ENCODE assay signal across 1 fruit fly cellular context in genomic region chr3R:8206628-8207275, dm6.
TF ChIP-seq lines count a peak whose summit lies in the region.

No protein-coding gene starts in this region.

TF ChIP-seq in whole organism, embryonic, 481 proteins besides CTCF, POLR2A, EP300 and RAD21 (continued from another document and continues in another):
- TF ChIP-seq NfI (GFP tag; optimal IDR thresholded peaks at IDR 0.05; lab: Kevin White, UChicago) = peak; percentile 38
- no peak for TF ChIP-seq Doc3 (GFP tag; IDR thresholded peaks at IDR 0.05; lab: Robert Waterston, UW; ENCODE audit: partially characterized antibody)
- no peak for TF ChIP-seq CG8478 (optimal IDR thresholded peaks at IDR 0.05; lab: Kevin White, UChicago)
- TF ChIP-seq al (GFP tag; IDR thresholded peaks at IDR 0.05; lab: Robert Waterston, UW) = no peak
- no peak for TF ChIP-seq CG2202 (tag; optimal IDR thresholded peaks at IDR 0.05; lab: Kevin White, UChicago)
- TF ChIP-seq seq (GFP tag; IDR thresholded peaks at IDR 0.05; lab: Robert Waterston, UW) = 0 out of 2 replicates have a peak, but pooled peaks have one; percentile 28
- TF ChIP-seq CG32767 (GFP tag; IDR thresholded peaks at IDR 0.05; lab: Robert Waterston, UW) = peak; percentile 45; the same call in 1 of the 2 replicates
- TF ChIP-seq danr (GFP tag; IDR thresholded peaks at IDR 0.05; lab: Robert Waterston, UW) = 0 out of 2 replicates have a peak, but pooled peaks have one; percentile 12
- TF ChIP-seq CG8765 (GFP tag; IDR thresholded peaks at IDR 0.05; lab: Robert Waterston, UW) = no peak
- no peak for TF ChIP-seq dan (GFP tag; IDR thresholded peaks at IDR 0.05; lab: Robert Waterston, UW)
- no peak for TF ChIP-seq CG5180 (GFP tag; optimal IDR thresholded peaks at IDR 0.05; lab: Kevin White, UChicago)
- TF ChIP-seq esg (GFP tag; conservative IDR thresholded peaks at IDR 0.05; lab: Robert Waterston, UW) = peak; percentile 53; the same call in 1 of the 2 replicates
- no peak for TF ChIP-seq ab (GFP tag; optimal IDR thresholded peaks at IDR 0.05; lab: Kevin White, UChicago)
- TF ChIP-seq p53 (GFP tag; optimal IDR thresholded peaks at IDR 0.05; lab: Kevin White, UChicago) = no peak
- TF ChIP-seq ttk (GFP tag; IDR thresholded peaks at IDR 0.05; lab: Robert Waterston, UW) = peak; percentile 20; the same call in 1 of the 2 replicates
- peak; percentile 14 for TF ChIP-seq Hand (GFP tag; optimal IDR thresholded peaks at IDR 0.05; lab: Kevin White, UChicago)
- peak; percentile 97 for TF ChIP-seq D19B (GFP tag; optimal IDR thresholded peaks at IDR 0.05; lab: Kevin White, UChicago)
- TF ChIP-seq pzg (GFP tag; optimal IDR thresholded peaks at IDR 0.05; lab: Kevin White, UChicago) = no peak
- TF ChIP-seq Dad (GFP tag; optimal IDR thresholded peaks at IDR 0.05; lab: Kevin White, UChicago) = no peak
- no peak for TF ChIP-seq cad (GFP tag; optimal IDR thresholded peaks at IDR 0.05; lab: Kevin White, UChicago)
- no peak for TF ChIP-seq knrl (GFP tag; IDR thresholded peaks at IDR 0.05; lab: Robert Waterston, UW; ENCODE audit: partially characterized antibody)
- TF ChIP-seq mirr (GFP tag; optimal IDR thresholded peaks at IDR 0.05; lab: Kevin White, UChicago) = peak; percentile 97
- TF ChIP-seq CG17385 (GFP tag; optimal IDR thresholded peaks at IDR 0.05; lab: Kevin White, UChicago) = peak; percentile 39
- TF ChIP-seq zen2 (GFP tag; IDR thresholded peaks at IDR 0.05; lab: Robert Waterston, UW; ENCODE audit: partially characterized antibody) = no peak
- no peak for TF ChIP-seq trh (GFP tag; optimal IDR thresholded peaks at IDR 0.05; lab: Kevin White, UChicago)
- no peak for TF ChIP-seq Bdp1 (GFP tag; optimal IDR thresholded peaks at IDR 0.05; lab: Kevin White, UChicago)
- no peak for TF ChIP-seq CG10462 (GFP tag; optimal IDR thresholded peaks at IDR 0.05; lab: Kevin White, UChicago)
- TF ChIP-seq Abd-B (GFP tag; optimal IDR thresholded peaks at IDR 0.05; lab: Kevin White, UChicago) = peak; percentile 35
- no peak for TF ChIP-seq Doc2 (GFP tag; IDR thresholded peaks at IDR 0.05; lab: Robert Waterston, UW)
- TF ChIP-seq klu (GFP tag; IDR thresholded peaks at IDR 0.05; lab: Robert Waterston, UW) = peak; percentile 11; the same call in 1 of the 2 replicates
- no peak for TF ChIP-seq CG6683 (GFP tag; optimal IDR thresholded peaks at IDR 0.05; lab: Kevin White, UChicago)
- TF ChIP-seq CG17612 (GFP tag; IDR thresholded peaks at IDR 0.05; lab: Robert Waterston, UW) = no peak
- TF ChIP-seq CG15011 (GFP tag; optimal IDR thresholded peaks at IDR 0.05; lab: Kevin White, UChicago) = no peak
- no peak for TF ChIP-seq her (GFP tag; optimal IDR thresholded peaks at IDR 0.05; lab: Kevin White, UChicago)
- no peak for TF ChIP-seq sr (GFP tag; IDR thresholded peaks at IDR 0.05; lab: Robert Waterston, UW)
- TF ChIP-seq dpn (GFP tag; optimal IDR thresholded peaks at IDR 0.05; lab: Kevin White, UChicago) = peak in 1 of 2 experiments; percentile 45
- TF ChIP-seq Hr3 (GFP tag; optimal IDR thresholded peaks at IDR 0.05; lab: Kevin White, UChicago) = peak; percentile 30
- no peak for TF ChIP-seq bbx (GFP tag; IDR thresholded peaks at IDR 0.05; lab: Robert Waterston, UW; ENCODE audit: partially characterized antibody)
- peak; percentile 100 for TF ChIP-seq grn (GFP tag; optimal IDR thresholded peaks at IDR 0.05; lab: Kevin White, UChicago)
- TF ChIP-seq Elba2 (GFP tag; optimal IDR thresholded peaks at IDR 0.05; lab: Kevin White, UChicago) = no peak
- no peak for TF ChIP-seq pb (GFP tag; optimal IDR thresholded peaks at IDR 0.05; lab: Kevin White, UChicago)
- TF ChIP-seq HmgZ (tag; optimal IDR thresholded peaks at IDR 0.05; lab: Kevin White, UChicago) = peak; percentile 22
- TF ChIP-seq E2f2 (GFP tag; IDR thresholded peaks at IDR 0.05; lab: Robert Waterston, UW) = peak; percentile 15; the same call in 1 of the 2 replicates
- TF ChIP-seq dysf (GFP tag; IDR thresholded peaks at IDR 0.05; lab: Robert Waterston, UW) = peak; percentile 79
- no peak for TF ChIP-seq crp (GFP tag; optimal IDR thresholded peaks at IDR 0.05; lab: Kevin White, UChicago)
- TF ChIP-seq CG12744 (GFP tag; optimal IDR thresholded peaks at IDR 0.05; lab: Kevin White, UChicago) = peak; percentile 25
- peak; percentile 58 for TF ChIP-seq CG6689 (GFP tag; IDR thresholded peaks at IDR 0.05; lab: Robert Waterston, UW)
- no peak for TF ChIP-seq CG6791 (GFP tag; IDR thresholded peaks at IDR 0.05; lab: Robert Waterston, UW; ENCODE audit: partially characterized antibody)
- 0 out of 3 replicates have a peak, but pooled peaks have one; percentile 36 for TF ChIP-seq vnd (GFP tag; IDR thresholded peaks at IDR 0.05; lab: Robert Waterston, UW; ENCODE audit: partially characterized antibody)
- TF ChIP-seq Hmx (GFP tag; optimal IDR thresholded peaks at IDR 0.05; lab: Kevin White, UChicago) = no peak
- TF ChIP-seq CG9797 (GFP tag; optimal IDR thresholded peaks at IDR 0.05; lab: Kevin White, UChicago) = no peak
- peak in 1 of 2 experiments; percentile 88 for TF ChIP-seq eve (GFP tag; optimal IDR thresholded peaks at IDR 0.05; lab: Kevin White, UChicago)
- TF ChIP-seq CG7786 (GFP tag; optimal IDR thresholded peaks at IDR 0.05; lab: Kevin White, UChicago) = peak; percentile 27
- TF ChIP-seq org-1 (GFP tag; optimal IDR thresholded peaks at IDR 0.05; lab: Kevin White, UChicago) = peak; percentile 49
- TF ChIP-seq CG11456 (GFP tag; IDR thresholded peaks at IDR 0.05; lab: Robert Waterston, UW) = no peak
- no peak for TF ChIP-seq HmgD (GFP tag; optimal IDR thresholded peaks at IDR 0.05; lab: Kevin White, UChicago)
- no peak for TF ChIP-seq dm (GFP tag; optimal IDR thresholded peaks at IDR 0.05; lab: Kevin White, UChicago)
- TF ChIP-seq sna (GFP tag; IDR thresholded peaks at IDR 0.05; lab: Robert Waterston, UW; ENCODE audit: partially characterized antibody) = no peak
- no peak for TF ChIP-seq vfl (GFP tag; optimal IDR thresholded peaks at IDR 0.05; lab: Kevin White, UChicago)
- TF ChIP-seq sens (GFP tag; lab: Kevin White, UChicago) = peak; percentile 85
- peak; percentile 19 for TF ChIP-seq Mad (GFP tag; optimal IDR thresholded peaks at IDR 0.05; lab: Kevin White, UChicago)
- peak; percentile 37 for TF ChIP-seq ems (GFP tag; optimal IDR thresholded peaks at IDR 0.05; lab: Kevin White, UChicago)
- TF ChIP-seq CG18764 (GFP tag; optimal IDR thresholded peaks at IDR 0.05; lab: Kevin White, UChicago) = no peak
- no peak for TF ChIP-seq fru (optimal IDR thresholded peaks at IDR 0.05; lab: Kevin White, UChicago)
- no peak for TF ChIP-seq CG17186 (GFP tag; optimal IDR thresholded peaks at IDR 0.05; lab: Kevin White, UChicago)
- TF ChIP-seq CG11560 (tag; IDR thresholded peaks at IDR 0.05; lab: Robert Waterston, UW) = no peak
- TF ChIP-seq CG1792 (GFP tag; optimal IDR thresholded peaks at IDR 0.05; lab: Kevin White, UChicago) = no peak
- TF ChIP-seq CG16813 (GFP tag; IDR thresholded peaks at IDR 0.05; lab: Robert Waterston, UW; ENCODE audit: partially characterized antibody) = no peak
- no peak for TF ChIP-seq CG33213 (GFP tag; optimal IDR thresholded peaks at IDR 0.05; lab: Kevin White, UChicago)
- TF ChIP-seq CG15514 (GFP tag; optimal IDR thresholded peaks at IDR 0.05; lab: Kevin White, UChicago) = peak; percentile 40
- TF ChIP-seq Dfd (GFP tag; optimal IDR thresholded peaks at IDR 0.05; lab: Kevin White, UChicago) = no peak
- peak; percentile 30 for TF ChIP-seq CG13775 (GFP tag; optimal IDR thresholded peaks at IDR 0.05; lab: Kevin White, UChicago)
- no peak for TF ChIP-seq br (optimal IDR thresholded peaks at IDR 0.05; lab: Kevin White, UChicago)
- TF ChIP-seq CG8089 (GFP tag; optimal IDR thresholded peaks at IDR 0.05; lab: Kevin White, UChicago) = no peak
- peak; percentile 61 for TF ChIP-seq ind (GFP tag; optimal IDR thresholded peaks at IDR 0.05; lab: Kevin White, UChicago)
- 0 out of 2 replicates have a peak, but pooled peaks have one; percentile 16 for TF ChIP-seq HLH3B (GFP tag; IDR thresholded peaks at IDR 0.05; lab: Robert Waterston, UW)
- no peak for TF ChIP-seq CG7963 (GFP tag; IDR thresholded peaks at IDR 0.05; lab: Robert Waterston, UW; ENCODE audit: partially characterized antibody)
- TF ChIP-seq CG7928 (GFP tag; optimal IDR thresholded peaks at IDR 0.05; lab: Kevin White, UChicago) = no peak
- no peak for TF ChIP-seq Oaz (GFP tag; IDR thresholded peaks at IDR 0.05; lab: Robert Waterston, UW)
- no peak for TF ChIP-seq CG3726 (GFP tag; IDR thresholded peaks at IDR 0.05; lab: Robert Waterston, UW)
- TF ChIP-seq Usf (GFP tag; optimal IDR thresholded peaks at IDR 0.05; lab: Kevin White, UChicago) = peak; percentile 31
- TF ChIP-seq CG16815 (GFP tag; optimal IDR thresholded peaks at IDR 0.05; lab: Kevin White, UChicago) = peak; percentile 26
- no peak for TF ChIP-seq peb (GFP tag; IDR thresholded peaks at IDR 0.05; lab: Robert Waterston, UW)
- TF ChIP-seq CG18262 (tag; optimal IDR thresholded peaks at IDR 0.05; lab: Kevin White, UChicago) = peak; percentile 65
- peak; percentile 56 for TF ChIP-seq CG9215 (GFP tag; IDR thresholded peaks at IDR 0.05; lab: Robert Waterston, UW)
- TF ChIP-seq CG30403 (GFP tag; optimal IDR thresholded peaks at IDR 0.05; lab: Kevin White, UChicago) = peak; percentile 59
- TF ChIP-seq sug (tag; optimal IDR thresholded peaks at IDR 0.05; lab: Kevin White, UChicago) = peak; percentile 71
- no peak for TF ChIP-seq btn (GFP tag; optimal IDR thresholded peaks at IDR 0.05; lab: Kevin White, UChicago)
- peak; percentile 53 for TF ChIP-seq Dek (tag; optimal IDR thresholded peaks at IDR 0.05; lab: Kevin White, UChicago)
- TF ChIP-seq CG10543 (GFP tag; optimal IDR thresholded peaks at IDR 0.05; lab: Kevin White, UChicago) = peak; percentile 12
- no peak for TF ChIP-seq CG13287 (GFP tag; IDR thresholded peaks at IDR 0.05; lab: Robert Waterston, UW; ENCODE audit: partially characterized antibody)
- no peak for TF ChIP-seq CG14860 (GFP tag; IDR thresholded peaks at IDR 0.05; lab: Robert Waterston, UW; ENCODE audit: partially characterized antibody)
- no peak for TF ChIP-seq CG14014 (GFP tag; IDR thresholded peaks at IDR 0.05; lab: Robert Waterston, UW)
- peak; percentile 29 for TF ChIP-seq nerfin-1 (tag; optimal IDR thresholded peaks at IDR 0.05; lab: Kevin White, UChicago)
- TF ChIP-seq ham (GFP tag; IDR thresholded peaks at IDR 0.05; lab: Robert Waterston, UW) = 0 out of 2 replicates have a peak, but pooled peaks have one; percentile 5
- no peak for TF ChIP-seq Rx (GFP tag; IDR thresholded peaks at IDR 0.05; lab: Robert Waterston, UW)
- no peak for TF ChIP-seq otp (GFP tag; IDR thresholded peaks at IDR 0.05; lab: Robert Waterston, UW)
- TF ChIP-seq sd (tag; optimal IDR thresholded peaks at IDR 0.05; lab: Kevin White, UChicago) = no peak
- TF ChIP-seq luna (GFP tag; optimal IDR thresholded peaks at IDR 0.05; lab: Kevin White, UChicago) = no peak
- TF ChIP-seq CG2116 (GFP tag; optimal IDR thresholded peaks at IDR 0.05; lab: Kevin White, UChicago) = no peak
- TF ChIP-seq CG34224 (GFP tag; IDR thresholded peaks at IDR 0.05; lab: Robert Waterston, UW; ENCODE audit: partially characterized antibody) = no peak
- TF ChIP-seq CG4424 (GFP tag; optimal IDR thresholded peaks at IDR 0.05; lab: Kevin White, UChicago) = peak; percentile 2
- no peak for TF ChIP-seq tin (GFP tag; optimal IDR thresholded peaks at IDR 0.05; lab: Kevin White, UChicago)
- TF ChIP-seq bsh (GFP tag; optimal IDR thresholded peaks at IDR 0.05; lab: Kevin White, UChicago) = peak in 1 of 2 experiments; percentile 52
- no peak for TF ChIP-seq CG9609 (GFP tag; optimal IDR thresholded peaks at IDR 0.05; lab: Kevin White, UChicago)
- TF ChIP-seq NC2α (GFP tag; optimal IDR thresholded peaks at IDR 0.05; lab: Kevin White, UChicago) = no peak
- peak; percentile 41; the same call in 2 of the 3 replicates for TF ChIP-seq CG14050 (GFP tag; IDR thresholded peaks at IDR 0.05; lab: Robert Waterston, UW)
- no peak for TF ChIP-seq nom (GFP tag; optimal IDR thresholded peaks at IDR 0.05; lab: Kevin White, UChicago)
- peak; percentile 46 for TF ChIP-seq Asciz (GFP tag; optimal IDR thresholded peaks at IDR 0.05; lab: Kevin White, UChicago)
- no peak for TF ChIP-seq shn (GFP tag; optimal IDR thresholded peaks at IDR 0.05; lab: Kevin White, UChicago)
- peak; percentile 51 for TF ChIP-seq Fer1 (GFP tag; optimal IDR thresholded peaks at IDR 0.05; lab: Kevin White, UChicago)
- TF ChIP-seq pnt (GFP tag; optimal IDR thresholded peaks at IDR 0.05; lab: Kevin White, UChicago) = no peak
- TF ChIP-seq PHDP (tag; optimal IDR thresholded peaks at IDR 0.05; lab: Kevin White, UChicago) = peak; percentile 64
- TF ChIP-seq lab (GFP tag; optimal IDR thresholded peaks at IDR 0.05; lab: Kevin White, UChicago) = peak; percentile 66
- peak; percentile 62 for TF ChIP-seq Hmr (GFP tag; optimal IDR thresholded peaks at IDR 0.05; lab: Kevin White, UChicago)
- TF ChIP-seq tup (GFP tag; optimal IDR thresholded peaks at IDR 0.05; lab: Kevin White, UChicago) = no peak
- TF ChIP-seq CG15601 (tag; optimal IDR thresholded peaks at IDR 0.05; lab: Kevin White, UChicago) = peak; percentile 60
- peak; percentile 51 for TF ChIP-seq CG1603 (tag; optimal IDR thresholded peaks at IDR 0.05; lab: Kevin White, UChicago)
- no peak for TF ChIP-seq kni (GFP tag; optimal IDR thresholded peaks at IDR 0.05; lab: Kevin White, UChicago)
- peak; percentile 29 for TF ChIP-seq gsb-n (tag; optimal IDR thresholded peaks at IDR 0.05; lab: Kevin White, UChicago)
- TF ChIP-seq CG3163 (GFP tag; optimal IDR thresholded peaks at IDR 0.05; lab: Kevin White, UChicago) = no peak
- peak; percentile 60 for TF ChIP-seq unpg (GFP tag; optimal IDR thresholded peaks at IDR 0.05; lab: Kevin White, UChicago)
- TF ChIP-seq HLH4C (GFP tag; IDR thresholded peaks at IDR 0.05; lab: Robert Waterston, UW; ENCODE audit: partially characterized antibody) = no peak
- TF ChIP-seq Scr (GFP tag; IDR thresholded peaks at IDR 0.05; lab: Robert Waterston, UW; ENCODE audit: partially characterized antibody) = no peak
- TF ChIP-seq Drgx (GFP tag; IDR thresholded peaks at IDR 0.05; lab: Robert Waterston, UW) = no peak
- TF ChIP-seq schlank (tag; optimal IDR thresholded peaks at IDR 0.05; lab: Kevin White, UChicago) = no peak
- TF ChIP-seq Antp (GFP tag; optimal IDR thresholded peaks at IDR 0.05; lab: Kevin White, UChicago) = no peak
- TF ChIP-seq vvl (GFP tag; IDR thresholded peaks at IDR 0.05; lab: Robert Waterston, UW) = peak; percentile 16; the same call in 1 of the 2 replicates
- no peak for TF ChIP-seq Kr (GFP tag; optimal IDR thresholded peaks at IDR 0.05; lab: Kevin White, UChicago)
- peak; percentile 24 for TF ChIP-seq CG10267 (tag; optimal IDR thresholded peaks at IDR 0.05; lab: Kevin White, UChicago)
- TF ChIP-seq Sox102F (GFP tag; optimal IDR thresholded peaks at IDR 0.05; lab: Kevin White, UChicago) = peak; percentile 66
- no peak for TF ChIP-seq da (GFP tag; optimal IDR thresholded peaks at IDR 0.05; lab: Kevin White, UChicago)
